Worm (Caenorhabditis elegans): Measurements from ENCODE around the gene T01D1.5.

- TF ChIP-seq lsy-2 (tag; optimal IDR thresholded peaks at IDR 0.05) (no peak), snpc-4 (tag; optimal IDR thresholded peaks at IDR 0.05) (no peak), mep-1 (tag; optimal IDR thresholded peaks at IDR 0.05) (no peak), unc-62 (GFP tag; optimal IDR thresholded peaks at IDR 0.05) (no peak), ces-1 (GFP tag; optimal IDR thresholded peaks at IDR 0.05) (no peak), nhr-12 (tag; optimal IDR thresholded peaks at IDR 0.05) (no peak), bed-3 (GFP tag; optimal IDR thresholded peaks at IDR 0.05) (no peak), pha-4 (tag; optimal IDR thresholded peaks at IDR 0.05) (no peak), nhr-237 (tag; optimal IDR thresholded peaks at IDR 0.05) (no peak)
These were observed 7.8 kb upstream of the T01D1.5 start, which contains the start of gene chs-2 for ce11 chrII:196685-197084.
